Fruit fly (Drosophila melanogaster) whole organism, embryonic: ENCODE data around the gene Nak.
A peak's percentile ranks its signal among the peaks of the same experiment; 100 is the strongest.

Experiments
- Adf1 ChIP-seq: fragments of 200-800 bp; sonication (Bioruptor generic); IDR thresholded peaks from 2 replicates; pipeline ENCODE4 v1.3.6; 2022; ENCODE audit warnings: missing biosample characterization, missing genetic modification characterization
- Atf3 ChIP-seq: fragments of 200-800 bp; sonication (Bioruptor generic); optimal IDR thresholded peaks from 3 replicates; lab custom pipeline; 2016; ENCODE audit warnings: missing biosample characterization, missing genetic modification characterization
- BEAF-32 ChIP-seq: fragments of 200-800 bp; sonication (Bioruptor generic); optimal IDR thresholded peaks from 3 replicates; lab custom pipeline; 2017; ENCODE audit warnings: missing biosample characterization, missing genetic modification characterization, mild to moderate bottlenecking, moderate library complexity, missing genetic modification reagents
- Bdp1 ChIP-seq: fragments of 200-800 bp; sonication (Bioruptor generic); optimal IDR thresholded peaks from 3 replicates; lab custom pipeline; 2016; ENCODE audit warnings: missing biosample characterization, missing genetic modification characterization
- Blimp-1 ChIP-seq: fragments of 200-800 bp; sonication (Bioruptor generic); optimal IDR thresholded peaks from 3 replicates; lab custom pipeline; 2018; ENCODE audit warnings: missing biosample characterization, missing genetic modification characterization, mild to moderate bottlenecking, moderate library complexity, missing genetic modification reagents
- CG10366 ChIP-seq: fragments of 200-800 bp; sonication (Bioruptor generic); IDR thresholded peaks from 2 replicates; pipeline ENCODE4 v1.3.6; 2022; ENCODE audit warnings: missing biosample characterization, missing genetic modification characterization
- CG10979 ChIP-seq: fragments of 200-800 bp; sonication (Bioruptor generic); optimal IDR thresholded peaks from 2 replicates; lab custom pipeline; 2018; ENCODE audit warnings: missing biosample characterization, mild to moderate bottlenecking, missing genetic modification characterization, moderate library complexity
- CG16863 ChIP-seq: fragments of 200-800 bp; sonication (Bioruptor generic); optimal IDR thresholded peaks from 3 replicates; lab custom pipeline; 2016; ENCODE audit warnings: missing biosample characterization, missing genetic modification characterization
- CG1792 ChIP-seq: fragments of 200-800 bp; sonication (Bioruptor generic); optimal IDR thresholded peaks from 2 replicates; lab custom pipeline; 2016; ENCODE audit warnings: missing biosample characterization, missing genetic modification characterization
- CG18011 ChIP-seq: fragments of 200-800 bp; sonication (Bioruptor generic); optimal IDR thresholded peaks from 2 replicates; lab custom pipeline; 2017; ENCODE audit warnings: missing biosample characterization, missing genetic modification characterization, mild to moderate bottlenecking, moderate library complexity, missing genotype
- CG18262 ChIP-seq: fragments of 200-800 bp; optimal IDR thresholded peaks from 3 replicates; lab custom pipeline; 2019; ENCODE audit warnings: missing biosample characterization, mild to moderate bottlenecking, missing genetic modification characterization, moderate library complexity
- CG1832 ChIP-seq: fragments of 200-800 bp; sonication (Bioruptor generic); optimal IDR thresholded peaks from 2 replicates; lab custom pipeline; 2017; ENCODE audit warnings: missing biosample characterization, mild to moderate bottlenecking, missing genetic modification characterization, inconsistent platforms
- CG3065 ChIP-seq: fragments of 200-800 bp; sonication (Bioruptor generic); optimal IDR thresholded peaks from 2 replicates; lab custom pipeline; 2016; ENCODE audit warnings: missing biosample characterization, missing genetic modification characterization
- CG31441 ChIP-seq: fragments of 200-800 bp; sonication (Bioruptor generic); IDR thresholded peaks from 2 replicates; pipeline ENCODE4 v1.3.6; 2022; ENCODE audit warnings: missing biosample characterization, missing genetic modification characterization
- CG32532 ChIP-seq: fragments of 200-800 bp; sonication (Bioruptor generic); IDR thresholded peaks from 2 replicates; pipeline ENCODE4 v1.3.6; 2022; ENCODE audit warnings: missing biosample characterization, missing genetic modification characterization
- CG33213 ChIP-seq: fragments of 200-800 bp; sonication (Bioruptor generic); optimal IDR thresholded peaks from 3 replicates; lab custom pipeline; 2016; ENCODE audit warnings: missing biosample characterization, missing genetic modification characterization
- CG3847 ChIP-seq: fragments of 200-800 bp; sonication (Bioruptor generic); IDR thresholded peaks from 2 replicates; pipeline ENCODE4 v1.3.6; 2022; ENCODE audit warnings: missing biosample characterization, missing genetic modification characterization
- CG42726 ChIP-seq: fragments of 200-800 bp; sonication (Bioruptor generic); IDR thresholded peaks from 2 replicates; pipeline ENCODE4 v1.3.6; 2022; ENCODE audit warnings: missing biosample characterization, missing genetic modification characterization; ENCODE audit not compliant: partially characterized antibody
- CG6689 ChIP-seq: fragments of 200-800 bp; sonication (Bioruptor generic); IDR thresholded peaks from 2 replicates; pipeline ENCODE4 v1.3.6; 2022; ENCODE audit warnings: missing biosample characterization, missing genetic modification characterization
- CG6854 ChIP-seq: fragments of 200-800 bp; sonication (Bioruptor generic); optimal IDR thresholded peaks from 3 replicates; lab custom pipeline; 2017; ENCODE audit warnings: missing biosample characterization, mild to moderate bottlenecking, missing genetic modification characterization
- CG8944 ChIP-seq: fragments of 200-800 bp; sonication (Bioruptor generic); optimal IDR thresholded peaks from 3 replicates; lab custom pipeline; 2016; ENCODE audit warnings: missing biosample characterization, missing genetic modification characterization
- Dek ChIP-seq: fragments of 200-800 bp; sonication (Bioruptor generic); optimal IDR thresholded peaks from 3 replicates; lab custom pipeline; 2019; ENCODE audit warnings: missing biosample characterization, mild to moderate bottlenecking, missing genetic modification characterization, moderate library complexity
- Doc2 ChIP-seq: fragments of 200-800 bp; sonication (Bioruptor generic); IDR thresholded peaks from 2 replicates; pipeline ENCODE4 v1.3.6; 2022; ENCODE audit warnings: missing biosample characterization, missing genetic modification characterization
- Ets65A ChIP-seq: fragments of 200-800 bp; sonication (Bioruptor generic); peaks from one replicate; lab custom pipeline; 2016; ENCODE audit warnings: missing biosample characterization, missing genetic modification characterization
- Hmr ChIP-seq: fragments of 200-800 bp; sonication (Bioruptor generic); optimal IDR thresholded peaks from 3 replicates; lab custom pipeline; 2017; ENCODE audit warnings: mild to moderate bottlenecking, missing biosample characterization, missing genetic modification reagents, missing genetic modification characterization
- Myb ChIP-seq: fragments of 200-800 bp; sonication (Bioruptor generic); optimal IDR thresholded peaks from 2 replicates; lab custom pipeline; 2016; ENCODE audit warnings: missing biosample characterization, missing genetic modification characterization
- NC2α ChIP-seq: fragments of 200-800 bp; sonication (Bioruptor generic); optimal IDR thresholded peaks from 2 replicates; lab custom pipeline; 2016; ENCODE audit warnings: missing biosample characterization, missing genetic modification characterization
- PHDP ChIP-seq: fragments of 200-800 bp; sonication (Bioruptor generic); optimal IDR thresholded peaks from 3 replicates; lab custom pipeline; 2018; ENCODE audit warnings: missing biosample characterization, mild to moderate bottlenecking, missing genetic modification characterization, moderate library complexity
- Poxn ChIP-seq: fragments of 200-800 bp; sonication (Bioruptor generic); IDR thresholded peaks from 2 replicates; pipeline ENCODE4 v1.3.6; 2022; ENCODE audit warnings: missing biosample characterization, missing genetic modification characterization
- Ravus ChIP-seq: fragments of 200-800 bp; sonication (Bioruptor generic); IDR thresholded peaks from 2 replicates; pipeline ENCODE4 v1.3.6; 2022; ENCODE audit warnings: missing biosample characterization, missing genetic modification characterization
- Rx ChIP-seq: fragments of 200-800 bp; sonication (Bioruptor generic); IDR thresholded peaks from 2 replicates; pipeline ENCODE4 v1.3.6; 2022; ENCODE audit warnings: missing biosample characterization, missing genetic modification characterization
- bbx ChIP-seq: fragments of 200-800 bp; sonication (Bioruptor generic); IDR thresholded peaks from 2 replicates; pipeline ENCODE4 v1.3.6; 2022; ENCODE audit warnings: missing biosample characterization, missing genetic modification characterization; ENCODE audit not compliant: partially characterized antibody
- cato ChIP-seq: fragments of 200-800 bp; sonication (Bioruptor generic); optimal IDR thresholded peaks from 2 replicates; lab custom pipeline; 2016; ENCODE audit warnings: missing biosample characterization, missing genetic modification characterization, borderline replicate concordance
- chm ChIP-seq: fragments of 200-800 bp; sonication (Bioruptor generic); IDR thresholded peaks from 2 replicates; pipeline ENCODE4 v1.3.6; 2022; ENCODE audit warnings: missing biosample characterization, missing genetic modification characterization
- eve ChIP-seq, 2 experiments: fragments of >200 bp; optimal IDR thresholded peaks; 2 replicates each; lab custom pipeline; 2017; ENCODE audit warnings: missing biosample characterization in 2 of 2, missing genetic modification characterization in 2 of 2
- fd64A ChIP-seq: fragments of 200-800 bp; sonication (Bioruptor generic); optimal IDR thresholded peaks from 3 replicates; lab custom pipeline; 2018; ENCODE audit warnings: missing biosample characterization, mild to moderate bottlenecking, missing genetic modification characterization
- jigr1 ChIP-seq: fragments of 200-800 bp; sonication (Bioruptor generic); IDR thresholded peaks from 3 replicates; pipeline ENCODE4 v1.3.6; 2022; ENCODE audit warnings: missing biosample characterization, missing genetic modification characterization
- lbe ChIP-seq: fragments of 200-800 bp; sonication (Bioruptor generic); optimal IDR thresholded peaks from 2 replicates; lab custom pipeline; 2016; ENCODE audit warnings: missing biosample characterization, mild to moderate bottlenecking, missing genetic modification characterization
- mam ChIP-seq: fragments of 200-800 bp; sonication (Bioruptor generic); optimal IDR thresholded peaks from 3 replicates; lab custom pipeline; 2016; ENCODE audit warnings: missing biosample characterization, missing genetic modification characterization
- peb ChIP-seq: fragments of 200-800 bp; sonication (Bioruptor generic); IDR thresholded peaks from 2 replicates; pipeline ENCODE4 v1.3.6; 2022; ENCODE audit warnings: missing biosample characterization, missing genetic modification characterization
- pita ChIP-seq: fragments of 200-800 bp; sonication (Bioruptor generic); optimal IDR thresholded peaks from 2 replicates; lab custom pipeline; 2017; ENCODE audit warnings: missing biosample characterization, mild to moderate bottlenecking, missing genetic modification characterization
- pnt ChIP-seq: fragments of 200-800 bp; sonication (Bioruptor generic); optimal IDR thresholded peaks from 3 replicates; lab custom pipeline; 2016; ENCODE audit warnings: missing biosample characterization, missing genetic modification characterization
- psq ChIP-seq: fragments of 200-800 bp; sonication (Bioruptor generic); optimal IDR thresholded peaks from 2 replicates; lab custom pipeline; 2017; ENCODE audit warnings: missing biosample characterization, missing genetic modification characterization
- sim ChIP-seq: fragments of 200-800 bp; sonication (Bioruptor generic); IDR thresholded peaks from 2 replicates; pipeline ENCODE4 v1.3.6; 2022; ENCODE audit warnings: missing biosample characterization, missing genetic modification characterization
- so ChIP-seq: fragments of 200-800 bp; sonication (Bioruptor generic); IDR thresholded peaks from 3 replicates; pipeline ENCODE4 v1.3.6; 2022; ENCODE audit warnings: missing biosample characterization, missing genetic modification characterization
- tll ChIP-seq, 2 experiments: fragments of 200-800 bp in 1 of 2; fragments of >200 bp in 1 of 2; sonication (Bioruptor generic) in 1 of 2; optimal IDR thresholded peaks; 2 replicates each; lab custom pipeline; 2017 to 2019; ENCODE audit warnings: missing biosample characterization in 2 of 2, missing genetic modification characterization in 2 of 2, mild to moderate bottlenecking in 1 of 2, moderate library complexity in 1 of 2
- vnd ChIP-seq: fragments of 200-800 bp; sonication (Bioruptor generic); IDR thresholded peaks from 3 replicates; pipeline ENCODE4 v1.3.6; 2022; ENCODE audit warnings: missing biosample characterization, missing genetic modification characterization; ENCODE audit not compliant: partially characterized antibody
- zen ChIP-seq: fragments of 200-800 bp; sonication (Bioruptor generic); optimal IDR thresholded peaks from 3 replicates; lab custom pipeline; 2018; ENCODE audit warnings: missing biosample characterization, mild to moderate bottlenecking, missing genetic modification characterization, moderate library complexity
- zfh1 ChIP-seq: fragments of 200-800 bp; sonication (Bioruptor generic); IDR thresholded peaks from 3 replicates; pipeline ENCODE4 v1.3.6; 2022; ENCODE audit warnings: missing biosample characterization, missing genetic modification characterization

Nak gene

DNA sequence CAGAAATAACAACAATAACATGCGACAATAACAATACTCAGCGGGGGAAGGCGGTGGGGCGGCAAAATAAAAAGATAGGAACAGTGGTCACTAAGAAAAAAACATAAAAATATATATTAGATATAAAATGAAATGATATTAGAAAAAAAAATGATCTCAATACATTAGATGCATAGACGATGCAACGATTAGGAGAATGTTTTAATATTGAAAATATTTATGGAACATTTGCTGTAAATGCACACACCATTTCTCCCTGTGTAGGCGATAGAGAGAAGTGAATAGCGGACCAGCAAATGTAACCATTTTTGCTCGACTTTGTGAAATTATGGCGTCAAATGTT is 2.4 kb downstream of the Nak start (continued):
- TF ChIP-seq pita (GFP tag; lab: Kevin White, UChicago) = no peak
- TF ChIP-seq Bdp1 (GFP tag; lab: Kevin White, UChicago) = no peak
- TF ChIP-seq CG16863 (GFP tag; lab: Kevin White, UChicago) = no peak
- peak; percentile 84 for TF ChIP-seq PHDP (tag; lab: Kevin White, UChicago)
- peak; percentile 42 for TF ChIP-seq CG33213 (GFP tag; lab: Kevin White, UChicago)
- peak; percentile 77 for TF ChIP-seq Adf1 (GFP tag; lab: Robert Waterston, UW)
- no peak for TF ChIP-seq tll (GFP tag; optimal IDR thresholded peaks at IDR 0.05; lab: Kevin White, UChicago)
- TF ChIP-seq mam (GFP tag; lab: Kevin White, UChicago) = peak; percentile 66
- TF ChIP-seq eve (GFP tag; optimal IDR thresholded peaks at IDR 0.05; lab: Kevin White, UChicago) = no peak
- peak; percentile 13 for TF ChIP-seq Myb (GFP tag; lab: Kevin White, UChicago)
- TF ChIP-seq Ravus (GFP tag; lab: Robert Waterston, UW) = peak; percentile 73
- TF ChIP-seq CG3847 (GFP tag; lab: Robert Waterston, UW) = peak; percentile 93
- TF ChIP-seq zen (tag; lab: Kevin White, UChicago) = peak; percentile 72
- no peak for TF ChIP-seq cato (GFP tag; lab: Kevin White, UChicago)
- no peak for TF ChIP-seq lbe (GFP tag; lab: Kevin White, UChicago)
- no peak for TF ChIP-seq pnt (GFP tag; lab: Kevin White, UChicago)
- no peak for TF ChIP-seq CG1792 (GFP tag; lab: Kevin White, UChicago)
- peak; percentile 49; the same call in 1 of the 2 replicates for TF ChIP-seq sim (GFP tag; lab: Robert Waterston, UW)
- no peak for TF ChIP-seq fd64A
- no peak for TF ChIP-seq NC2α (GFP tag; lab: Kevin White, UChicago)
- TF ChIP-seq bbx (GFP tag; lab: Robert Waterston, UW) = no peak
- peak; percentile 77 for TF ChIP-seq Hmr (GFP tag; lab: Kevin White, UChicago)
- peak; percentile 65 for TF ChIP-seq CG6854 (GFP tag; lab: Kevin White, UChicago)
- no peak for TF ChIP-seq vnd (GFP tag; lab: Robert Waterston, UW)

DNA sequence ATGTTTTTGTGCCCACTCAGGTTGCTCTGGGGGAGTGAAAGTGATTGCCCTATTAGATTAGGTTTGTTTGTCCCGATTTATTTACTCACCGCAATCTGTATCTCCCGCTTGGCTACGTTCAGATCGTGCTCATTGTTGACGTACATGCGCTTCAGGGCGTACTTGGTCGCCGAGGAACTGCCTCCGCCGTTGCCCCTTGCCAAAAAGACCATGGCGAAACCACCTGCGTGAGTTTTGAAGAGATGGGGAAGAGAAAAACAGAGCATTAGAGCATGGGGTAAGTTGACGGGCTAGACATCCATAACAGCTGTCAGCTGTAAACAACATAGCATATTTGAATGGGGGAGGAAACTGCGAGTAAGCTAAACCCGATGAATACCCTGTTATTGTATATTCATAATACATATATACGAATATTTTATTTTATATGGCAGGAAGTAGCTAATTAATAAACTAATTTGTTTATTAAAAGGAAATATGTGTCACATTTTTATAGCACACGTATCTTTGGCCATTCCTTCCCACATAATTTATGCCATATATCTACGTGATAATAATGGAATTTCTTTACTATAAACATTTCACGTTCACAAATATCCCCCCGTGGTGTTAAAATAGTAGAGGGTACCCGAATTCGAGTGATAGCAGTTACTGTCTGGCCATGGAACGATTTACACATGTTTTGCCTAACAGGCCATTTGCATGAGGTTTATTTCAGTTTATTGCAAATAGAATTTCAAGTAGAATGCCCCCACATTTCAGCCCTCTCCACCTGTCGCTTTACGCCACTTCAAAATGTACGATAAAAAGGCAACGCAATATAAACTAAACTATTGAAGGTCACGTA is 3.0 kb downstream of the Nak start:
- no peak for TF ChIP-seq Poxn (GFP tag; lab: Robert Waterston, UW)
- no peak for TF ChIP-seq so (GFP tag; lab: Robert Waterston, UW)
- TF ChIP-seq CG32532 (GFP tag; lab: Robert Waterston, UW) = 0 out of 2 replicates have a peak, but pooled peaks have one; percentile 47
- peak; percentile 45; the same call in 1 of the 2 replicates for TF ChIP-seq CG6689 (GFP tag; lab: Robert Waterston, UW)
- TF ChIP-seq Dek (tag; lab: Kevin White, UChicago) = no peak
- TF ChIP-seq Doc2 (GFP tag; lab: Robert Waterston, UW) = no peak
- no peak for TF ChIP-seq CG1832 (GFP tag; lab: Kevin White, UChicago)
- no peak for TF ChIP-seq CG18262 (tag; lab: Kevin White, UChicago)
- TF ChIP-seq zfh1 (GFP tag; lab: Robert Waterston, UW) = no peak
- no peak for TF ChIP-seq Ets65A (GFP tag; lab: Kevin White, UChicago)
- TF ChIP-seq Rx (GFP tag; lab: Robert Waterston, UW) = no peak
- 0 out of 2 replicates have a peak, but pooled peaks have one; percentile 12 for TF ChIP-seq CG10366 (GFP tag; lab: Robert Waterston, UW)
- no peak for TF ChIP-seq Blimp-1
- no peak for TF ChIP-seq Atf3
- TF ChIP-seq CG8944 (GFP tag; lab: Kevin White, UChicago) = no peak
- peak; percentile 22; the same call in 1 of the 2 replicates for TF ChIP-seq chm (GFP tag; lab: Robert Waterston, UW)
- no peak for TF ChIP-seq CG18011 (GFP tag; lab: Kevin White, UChicago)
- TF ChIP-seq CG42726 (GFP tag; lab: Robert Waterston, UW) = no peak
- TF ChIP-seq BEAF-32 (GFP tag; lab: Kevin White, UChicago) = no peak
- no peak for TF ChIP-seq CG3065 (GFP tag; lab: Kevin White, UChicago)
- no peak for TF ChIP-seq CG31441 (GFP tag; lab: Robert Waterston, UW)
- TF ChIP-seq jigr1 (GFP tag; lab: Robert Waterston, UW) = no peak
- TF ChIP-seq psq (GFP tag; lab: Kevin White, UChicago) = no peak
- no peak for TF ChIP-seq peb
- peak; percentile 21 for TF ChIP-seq CG10979 (tag; lab: Kevin White, UChicago)
